Fruit fly (Drosophila melanogaster): ENCODE data around the gene Prosbeta3.

The Prosbeta3 gene

DNA sequence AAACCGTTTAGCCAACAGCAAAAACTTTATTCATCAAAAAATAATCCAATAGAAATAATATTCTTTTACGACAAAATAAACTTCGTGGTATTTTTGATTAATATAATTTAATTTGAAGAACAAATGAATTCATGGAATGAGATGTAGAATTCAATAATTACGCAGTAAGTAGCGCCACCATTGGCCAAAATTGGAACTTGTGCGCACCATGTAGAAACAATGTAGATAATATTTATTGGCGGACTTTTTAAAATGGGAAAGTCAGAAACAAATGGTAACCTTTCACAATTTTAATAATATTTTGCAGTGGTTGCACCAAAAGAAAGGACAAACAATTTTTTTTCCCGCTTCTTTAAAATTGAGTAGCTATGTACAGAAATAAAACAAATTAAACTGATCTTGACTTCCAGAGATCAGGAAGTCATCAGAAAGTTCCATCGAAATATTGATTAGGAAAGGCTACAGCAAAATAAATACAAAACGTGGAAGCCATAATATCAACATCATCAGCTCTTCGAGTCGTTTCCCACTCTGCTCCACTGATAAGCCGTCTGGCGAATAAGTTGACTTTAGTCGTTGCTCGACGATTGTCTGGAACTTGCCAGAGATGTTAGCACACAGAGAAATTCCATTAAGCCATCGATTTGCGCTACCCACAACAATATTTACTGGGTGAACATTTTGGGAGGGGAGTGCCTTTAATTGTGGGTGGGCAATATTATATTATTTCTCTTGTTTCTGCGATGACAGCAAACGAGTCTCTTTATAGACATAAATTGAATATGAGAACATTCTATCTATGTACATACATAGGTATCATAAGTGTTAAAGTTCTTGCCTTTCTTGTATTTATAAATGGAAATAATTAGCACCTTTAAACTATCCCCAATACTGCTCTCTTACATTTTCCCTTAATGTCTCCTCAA is 25.9 kb downstream of the Prosbeta3 start (continued):
- TF ChIP-seq tgo (GFP tag; IDR thresholded peaks at IDR 0.05): peak; percentile 28; the same call in 1 of the 3 replicates
- TF ChIP-seq Hmr (GFP tag; optimal IDR thresholded peaks at IDR 0.05): peak; percentile 16
- TF ChIP-seq Meics (GFP tag; optimal IDR thresholded peaks at IDR 0.05): peak; percentile 6
- no peak for TF ChIP-seq fd102C (GFP tag; optimal IDR thresholded peaks at IDR 0.05)
- no peak for TF ChIP-seq CG7987 (GFP tag; optimal IDR thresholded peaks at IDR 0.05)
- no peak for TF ChIP-seq CG30431 (GFP tag; optimal IDR thresholded peaks at IDR 0.05)
- TF ChIP-seq CG18599 (GFP tag; optimal IDR thresholded peaks at IDR 0.05): peak; percentile 26
- TF ChIP-seq Ets97D (GFP tag; optimal IDR thresholded peaks at IDR 0.05): peak; percentile 9
- TF ChIP-seq CG17359 (tag; optimal IDR thresholded peaks at IDR 0.05): no peak
- no peak for TF ChIP-seq slbo (GFP tag; IDR thresholded peaks at IDR 0.05)
- peak; percentile 54 for TF ChIP-seq seq (GFP tag; IDR thresholded peaks at IDR 0.05)
- no peak for TF ChIP-seq Sry-β (GFP tag; optimal IDR thresholded peaks at IDR 0.05)
- peak; percentile 14 for TF ChIP-seq Mad (GFP tag; optimal IDR thresholded peaks at IDR 0.05)
- peak in 1 of 2 experiments; percentile 28 for TF ChIP-seq dpn (GFP tag; optimal IDR thresholded peaks at IDR 0.05)
- TF ChIP-seq D19A (tag; optimal IDR thresholded peaks at IDR 0.05): peak; percentile 25
- TF ChIP-seq CG6854 (GFP tag; optimal IDR thresholded peaks at IDR 0.05): peak; percentile 56
- TF ChIP-seq CG14710 (tag; optimal IDR thresholded peaks at IDR 0.05): peak; percentile 7
- TF ChIP-seq CG2678 (tag; optimal IDR thresholded peaks at IDR 0.05): peak; percentile 8
- 0 out of 3 replicates have a peak, but pooled peaks have one; percentile 30 for TF ChIP-seq ken (GFP tag; IDR thresholded peaks at IDR 0.05)
- no peak for TF ChIP-seq Hr39 (optimal IDR thresholded peaks at IDR 0.05)
- no peak for TF ChIP-seq lmd (GFP tag; IDR thresholded peaks at IDR 0.05)
- peak; percentile 36; the same call in 1 of the 2 replicates for TF ChIP-seq inv (GFP tag; IDR thresholded peaks at IDR 0.05; ENCODE audit: partially characterized antibody)
- peak; percentile 48 for TF ChIP-seq CG2875 (GFP tag; optimal IDR thresholded peaks at IDR 0.05)
- peak; percentile 10 for TF ChIP-seq NK7.1 (GFP tag; optimal IDR thresholded peaks at IDR 0.05)
- TF ChIP-seq Fer1 (GFP tag; optimal IDR thresholded peaks at IDR 0.05): no peak
- TF ChIP-seq CG3838 (GFP tag; optimal IDR thresholded peaks at IDR 0.05): no peak
- peak; percentile 24; the same call in 1 of the 2 replicates for TF ChIP-seq hbn (GFP tag; IDR thresholded peaks at IDR 0.05; ENCODE audit: partially characterized antibody)
- TF ChIP-seq CG8765 (GFP tag; IDR thresholded peaks at IDR 0.05): no peak
- no peak for TF ChIP-seq CG7271 (tag; optimal IDR thresholded peaks at IDR 0.05)
- no peak for TF ChIP-seq CG6175 (GFP tag; IDR thresholded peaks at IDR 0.05)
- TF ChIP-seq D19B (GFP tag; optimal IDR thresholded peaks at IDR 0.05): peak; percentile 90
- TF ChIP-seq Rx (GFP tag; IDR thresholded peaks at IDR 0.05): no peak
- no peak for TF ChIP-seq Dip2 (GFP tag; IDR thresholded peaks at IDR 0.05)
- TF ChIP-seq stwl (tag; optimal IDR thresholded peaks at IDR 0.05): peak; percentile 55
- TF ChIP-seq CG17361 (GFP tag; IDR thresholded peaks at IDR 0.05): peak; percentile 35; the same call in 1 of the 3 replicates
- TF ChIP-seq slou (GFP tag; optimal IDR thresholded peaks at IDR 0.05): peak; percentile 25
- no peak for TF ChIP-seq CG10959 (GFP tag; IDR thresholded peaks at IDR 0.05)
- TF ChIP-seq nau (GFP tag; optimal IDR thresholded peaks at IDR 0.05): peak; percentile 17
- TF ChIP-seq HLHmδ (GFP tag; optimal IDR thresholded peaks at IDR 0.05): no peak
- TF ChIP-seq GATAe (GFP tag; conservative IDR thresholded peaks at IDR 0.05): no peak
- peak; percentile 32 for TF ChIP-seq CG9727 (GFP tag; optimal IDR thresholded peaks at IDR 0.05)
- no peak for TF ChIP-seq Doc2 (GFP tag; IDR thresholded peaks at IDR 0.05)
- no peak for TF ChIP-seq CG18764 (GFP tag; optimal IDR thresholded peaks at IDR 0.05)
- TF ChIP-seq Fer3 (tag; optimal IDR thresholded peaks at IDR 0.05): no peak
- TF ChIP-seq CG3847 (GFP tag; IDR thresholded peaks at IDR 0.05): 0 out of 2 replicates have a peak, but pooled peaks have one; percentile 15
- TF ChIP-seq CG31388 (GFP tag; optimal IDR thresholded peaks at IDR 0.05): no peak
- TF ChIP-seq yki (optimal IDR thresholded peaks at IDR 0.05): no peak
- TF ChIP-seq B-H1 (GFP tag; IDR thresholded peaks at IDR 0.05): 0 out of 3 replicates have a peak, but pooled peaks have one; percentile 12
- no peak for TF ChIP-seq Oaz (GFP tag; IDR thresholded peaks at IDR 0.05)

Data from whole organism, embryonic.